Worm (Caenorhabditis elegans): ENCODE results near the gene F15A4.10.
"Not testable (repeated sequence)": the region's sequence is repeated elsewhere in the genome, so short reads cannot be mapped to it uniquely, and the experiment has no call there.

DNA sequence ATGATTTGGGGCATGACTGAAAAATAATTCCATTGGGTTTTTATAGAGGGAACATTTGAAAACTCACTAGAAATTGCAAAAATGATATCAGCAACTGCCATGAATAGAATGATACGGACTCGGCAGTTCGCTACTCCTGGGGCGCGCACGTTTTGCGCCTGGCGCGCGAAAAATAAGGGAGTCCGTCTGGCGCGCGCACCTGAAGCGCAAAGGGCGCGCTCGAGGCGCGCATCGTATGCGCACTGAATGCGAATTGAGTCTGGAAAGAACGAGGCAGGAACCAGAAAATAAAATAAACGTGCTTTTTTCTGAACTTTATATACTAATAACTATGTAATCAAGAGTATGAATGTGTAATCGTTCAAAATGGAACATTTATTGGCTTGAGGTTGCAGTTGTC lies 43.8 kb downstream of the F15A4.10 start, which contains the start of gene Y57A10C.10:
- not testable (repeated sequence) for TF ChIP-seq peb-1 (tag; optimal IDR thresholded peaks at IDR 0.05); nhr-10 (tag; optimal IDR thresholded peaks at IDR 0.05); blmp-1 (tag; optimal IDR thresholded peaks at IDR 0.05; ENCODE audit: insufficient read depth); unc-39 (tag; optimal IDR thresholded peaks at IDR 0.05); lin-39 (tag; optimal IDR thresholded peaks at IDR 0.05)

Measured in whole organism, L2 larva.